Fruit fly (Drosophila melanogaster) whole organism, wandering third instar larva: ENCODE results near the gene CG18178.

ENCODE experiments used
- Abd-B ChIP-seq: fragments of >200 bp; optimal IDR thresholded peaks from 2 replicates; lab custom pipeline; 2017; ENCODE audit warnings: missing biosample characterization, missing genetic modification characterization
- CG32264 ChIP-seq: fragments of 200-800 bp; sonication (Bioruptor generic); optimal IDR thresholded peaks from 2 replicates; lab custom pipeline; 2016; ENCODE audit warnings: missing biosample characterization, missing genetic modification characterization
- CG9705 ChIP-seq: fragments of 200-800 bp; sonication (Bioruptor generic); optimal IDR thresholded peaks from 2 replicates; lab custom pipeline; 2018; ENCODE audit warnings: missing biosample characterization, mild to moderate bottlenecking, missing genetic modification characterization
- CrebA ChIP-seq: fragments of 200-800 bp; sonication (Bioruptor generic); optimal IDR thresholded peaks from 2 replicates; lab custom pipeline; 2016; ENCODE audit warnings: missing biosample characterization, mild to moderate bottlenecking, missing genetic modification characterization, borderline replicate concordance
- Dfd ChIP-seq: fragments of >200 bp; optimal IDR thresholded peaks from 2 replicates; lab custom pipeline; 2017; ENCODE audit warnings: missing biosample characterization, missing genetic modification characterization
- Dif ChIP-seq: fragments of 200-275, 200-300 bp; sonication (Bioruptor generic); optimal IDR thresholded peaks from 2 replicates; lab custom pipeline; 2018; ENCODE audit warnings: missing biosample characterization, missing genetic modification characterization; ENCODE audit not compliant: partially characterized antibody
- GATAd ChIP-seq: sonication (Bioruptor generic); optimal IDR thresholded peaks from 2 replicates; lab custom pipeline; 2016; ENCODE audit warnings: missing biosample characterization, missing genetic modification characterization
- HLH106 ChIP-seq: fragments of 200-800 bp; optimal IDR thresholded peaks from 3 replicates; lab custom pipeline; 2019; ENCODE audit warnings: missing biosample characterization, mild to moderate bottlenecking, missing genetic modification characterization, moderate library complexity
- Hnf4 ChIP-seq: fragments of 200-800 bp; sonication (Bioruptor generic); optimal IDR thresholded peaks from 2 replicates; lab custom pipeline; 2016; ENCODE audit warnings: missing biosample characterization, mild to moderate bottlenecking, missing genetic modification characterization
- Hr78 ChIP-seq: fragments of >200 bp; optimal IDR thresholded peaks from 2 replicates; lab custom pipeline; 2017; ENCODE audit warnings: missing biosample characterization, missing genetic modification characterization
- Jra ChIP-seq: sonication (Bioruptor generic); optimal IDR thresholded peaks from 2 replicates; lab custom pipeline; 2016; ENCODE audit warnings: missing biosample characterization, missing genetic modification characterization
- Mio ChIP-seq: sonication (Bioruptor generic); optimal IDR thresholded peaks from 2 replicates; lab custom pipeline; 2016; ENCODE audit warnings: missing biosample characterization, missing genetic modification characterization
- Myc ChIP-seq: fragments of >200 bp; optimal IDR thresholded peaks from 2 replicates; lab custom pipeline; 2017
- N ChIP-seq: fragments of >200 bp; optimal IDR thresholded peaks from 2 replicates; lab custom pipeline; 2018; ENCODE audit warnings: missing biosample characterization, missing external identifiers, missing genetic modification characterization
- OdsH ChIP-seq: fragments of 200-800 bp; sonication (Bioruptor generic); optimal IDR thresholded peaks from 2 replicates; lab custom pipeline; 2016; ENCODE audit warnings: missing biosample characterization, mild to moderate bottlenecking, missing genetic modification characterization
- Rel ChIP-seq, 2 experiments: fragments of 200-800 bp; sonication (Bioruptor generic) in 1 of 2; optimal IDR thresholded peaks; 2 replicates in 1 of 2; 3 replicates in 1 of 2; lab custom pipeline; 2016 to 2019; ENCODE audit warnings: mild to moderate bottlenecking in 2 of 2, missing biosample characterization in 2 of 2, missing genetic modification characterization in 2 of 2, moderate library complexity in 1 of 2
- Sp1 ChIP-seq: fragments of 200-800 bp; sonication (Bioruptor generic); optimal IDR thresholded peaks from 3 replicates; lab custom pipeline; 2019; ENCODE audit warnings: missing biosample characterization, mild to moderate bottlenecking, missing genetic modification characterization, moderate library complexity
- Vsx2 ChIP-seq: fragments of 200-300, 225-300 bp; sonication (Bioruptor generic); optimal IDR thresholded peaks from 2 replicates; lab custom pipeline; 2018; ENCODE audit warnings: missing biosample characterization, missing genetic modification characterization; ENCODE audit not compliant: partially characterized antibody
- br ChIP-seq: fragments of 200-800 bp; sonication (Bioruptor generic); optimal IDR thresholded peaks from 2 replicates; lab custom pipeline; 2016; ENCODE audit warnings: missing biosample characterization, missing genetic modification characterization
- brk ChIP-seq: fragments of 200-800 bp; sonication (Bioruptor generic); optimal IDR thresholded peaks from 2 replicates; lab custom pipeline; 2016; ENCODE audit warnings: missing biosample characterization, mild to moderate bottlenecking, missing genetic modification characterization
- dl ChIP-seq, 2 experiments: fragments of 175-275, 200-275 bp in 1 of 2; fragments of 200-275 bp in 1 of 2; sonication (Bioruptor generic); optimal IDR thresholded peaks; lab custom pipeline; 2018; ENCODE audit warnings: mild to moderate bottlenecking in 2 of 2, missing biosample characterization in 2 of 2, missing genetic modification characterization in 2 of 2, moderate library complexity in 2 of 2; ENCODE audit not compliant: partially characterized antibody in 2 of 2, insufficient read depth in 1 of 2
- dmrt93B ChIP-seq: fragments of 200-800 bp; sonication (Bioruptor generic); optimal IDR thresholded peaks from 2 replicates; lab custom pipeline; 2018; ENCODE audit warnings: missing biosample characterization, mild to moderate bottlenecking, missing genetic modification characterization
- ey ChIP-seq: fragments of 200-800 bp; sonication (Bioruptor generic); optimal IDR thresholded peaks from 2 replicates; lab custom pipeline; 2016; ENCODE audit warnings: missing biosample characterization, missing genetic modification characterization
- foxo ChIP-seq, 2 experiments: fragments of 200-800 bp; sonication (Bioruptor generic); optimal IDR thresholded peaks; 2 replicates in 1 of 2; 3 replicates in 1 of 2; lab custom pipeline; 2016 to 2017; ENCODE audit warnings: missing biosample characterization in 2 of 2, missing genetic modification characterization in 2 of 2
- fru ChIP-seq: fragments of 200-800 bp; sonication (Bioruptor generic); optimal IDR thresholded peaks from 3 replicates; lab custom pipeline; 2016; ENCODE audit warnings: missing biosample characterization, mild to moderate bottlenecking, missing genetic modification characterization
- h ChIP-seq: fragments of 200-800 bp; sonication (Bioruptor generic); optimal IDR thresholded peaks from 3 replicates; lab custom pipeline; 2016; ENCODE audit warnings: missing biosample characterization, mild to moderate bottlenecking, missing genetic modification characterization
- lola ChIP-seq: fragments of >200 bp; optimal IDR thresholded peaks from 2 replicates; lab custom pipeline; 2017; ENCODE audit warnings: missing biosample characterization, missing genetic modification characterization
- psq ChIP-seq: fragments of 200-800 bp; sonication (Bioruptor generic); optimal IDR thresholded peaks from 3 replicates; lab custom pipeline; 2017; ENCODE audit warnings: missing biosample characterization, mild to moderate bottlenecking, missing genetic modification characterization, moderate library complexity
- rgr ChIP-seq: fragments of 200-800 bp; sonication (Bioruptor generic); optimal IDR thresholded peaks from 3 replicates; lab custom pipeline; 2016; ENCODE audit warnings: missing biosample characterization, mild to moderate bottlenecking, missing genetic modification characterization
- sage ChIP-seq: fragments of 200-800 bp; sonication (Bioruptor generic); optimal IDR thresholded peaks from 2 replicates; lab custom pipeline; 2016; ENCODE audit warnings: missing biosample characterization, mild to moderate bottlenecking, missing genetic modification characterization
- sv ChIP-seq: fragments of 200-800 bp; sonication (Bioruptor generic); optimal IDR thresholded peaks from 3 replicates; lab custom pipeline; 2016; ENCODE audit warnings: missing biosample characterization, missing genetic modification characterization
- tai ChIP-seq: sonication (Bioruptor generic); optimal IDR thresholded peaks from 2 replicates; lab custom pipeline; 2016; ENCODE audit warnings: missing biosample characterization, missing genetic modification characterization
- woc ChIP-seq: sonication (Bioruptor generic); optimal IDR thresholded peaks from 2 replicates; lab custom pipeline; 2016; ENCODE audit warnings: missing biosample characterization, mild to moderate bottlenecking, missing genetic modification characterization

CG18178 gene

dm6 chr3L:9742342-9742741, 23.4 kb upstream of the CG18178 start:
- TF ChIP-seq foxo (GFP tag; optimal IDR thresholded peaks at IDR 0.05; lab: Kevin White, UChicago): peak in 1 of 2 experiments; percentile 66
- TF ChIP-seq OdsH (GFP tag; lab: Kevin White, UChicago): peak; percentile 79
- TF ChIP-seq rgr: peak; percentile 31
- no peak for TF ChIP-seq GATAd (GFP tag; lab: Kevin White, UChicago)
- no peak for TF ChIP-seq N (GFP tag; lab: Kevin White, UChicago)
- no peak for TF ChIP-seq CrebA (GFP tag; lab: Kevin White, UChicago)
- TF ChIP-seq Jra: no peak
- peak; percentile 36 for TF ChIP-seq CG9705 (GFP tag; lab: Kevin White, UChicago)
- no peak for TF ChIP-seq Vsx2 (GFP tag; lab: Kevin White, UChicago)
- TF ChIP-seq br (GFP tag; lab: Kevin White, UChicago): peak; percentile 70
- peak; percentile 38 for TF ChIP-seq sage
- no peak for TF ChIP-seq Rel (GFP tag; optimal IDR thresholded peaks at IDR 0.05; lab: Kevin White, UChicago)
- peak; percentile 6 for TF ChIP-seq Rel (tag; optimal IDR thresholded peaks at IDR 0.05; lab: Kevin White, UChicago)
- TF ChIP-seq Hr78: no peak
- TF ChIP-seq Sp1: peak; percentile 60
- TF ChIP-seq fru (GFP tag; lab: Kevin White, UChicago): peak; percentile 77
- no peak for TF ChIP-seq Mio (GFP tag; lab: Kevin White, UChicago)
- TF ChIP-seq woc (GFP tag; lab: Kevin White, UChicago): peak; percentile 85
- peak; percentile 73 for TF ChIP-seq h (GFP tag; lab: Kevin White, UChicago)
- TF ChIP-seq tai (GFP tag; lab: Kevin White, UChicago): no peak
- peak; percentile 77 for TF ChIP-seq dmrt93B (GFP tag; lab: Kevin White, UChicago)
- peak; percentile 57 for TF ChIP-seq psq
- peak; percentile 26 for TF ChIP-seq brk
- peak; percentile 28 for TF ChIP-seq Hnf4
- TF ChIP-seq ey (GFP tag; lab: Kevin White, UChicago): peak; percentile 68
- TF ChIP-seq HLH106: peak; percentile 87

dm6 chr3L:9739629-9740028, 20.7 kb upstream of the CG18178 start:
- TF ChIP-seq fru (GFP tag; lab: Kevin White, UChicago): peak; percentile 19
- TF ChIP-seq foxo (GFP tag; optimal IDR thresholded peaks at IDR 0.05; lab: Kevin White, UChicago): peak in 1 of 2 experiments; percentile 33
- no peak for TF ChIP-seq Abd-B (GFP tag; lab: Kevin White, UChicago)
- peak; percentile 21 for TF ChIP-seq h (GFP tag; lab: Kevin White, UChicago)
- TF ChIP-seq HLH106: peak; percentile 16
- no peak for TF ChIP-seq Jra
- TF ChIP-seq, all 38 proteins: peak for 4

DNA sequence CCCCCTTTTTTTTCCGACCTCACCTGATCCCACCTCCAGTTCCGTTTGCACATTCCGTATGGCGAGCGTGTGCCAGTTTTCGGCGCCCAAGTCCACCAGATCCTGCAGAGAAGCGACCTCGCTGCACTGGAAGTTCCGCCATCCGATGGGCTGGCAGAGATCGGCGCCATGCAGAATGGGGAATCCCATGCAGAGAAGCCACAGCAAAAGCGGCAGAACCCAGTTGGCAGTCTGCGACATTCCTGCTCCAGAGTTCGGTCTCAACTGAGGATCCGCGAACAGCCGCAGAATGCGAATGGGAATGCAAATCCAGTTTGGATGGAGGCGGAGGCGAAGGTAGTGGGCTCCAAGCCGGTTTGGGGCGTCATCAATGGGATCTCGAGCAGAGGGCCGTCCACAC, 14.6 kb upstream of the CG18178 start, which contains the start of gene CG6749:
Gene CG6749 (minus strand): TSS at position 245 of the 400 bp plus-strand sequence.
- TF ChIP-seq dmrt93B (GFP tag; lab: Kevin White, UChicago) (no peak), Rel (GFP tag; optimal IDR thresholded peaks at IDR 0.05; lab: Kevin White, UChicago) (no peak), Rel (tag; optimal IDR thresholded peaks at IDR 0.05; lab: Kevin White, UChicago) (peak; percentile 93), CG32264 (no peak), Mio (GFP tag; lab: Kevin White, UChicago) (no peak), Dif (GFP tag; lab: Kevin White, UChicago) (peak; percentile 49)

DNA sequence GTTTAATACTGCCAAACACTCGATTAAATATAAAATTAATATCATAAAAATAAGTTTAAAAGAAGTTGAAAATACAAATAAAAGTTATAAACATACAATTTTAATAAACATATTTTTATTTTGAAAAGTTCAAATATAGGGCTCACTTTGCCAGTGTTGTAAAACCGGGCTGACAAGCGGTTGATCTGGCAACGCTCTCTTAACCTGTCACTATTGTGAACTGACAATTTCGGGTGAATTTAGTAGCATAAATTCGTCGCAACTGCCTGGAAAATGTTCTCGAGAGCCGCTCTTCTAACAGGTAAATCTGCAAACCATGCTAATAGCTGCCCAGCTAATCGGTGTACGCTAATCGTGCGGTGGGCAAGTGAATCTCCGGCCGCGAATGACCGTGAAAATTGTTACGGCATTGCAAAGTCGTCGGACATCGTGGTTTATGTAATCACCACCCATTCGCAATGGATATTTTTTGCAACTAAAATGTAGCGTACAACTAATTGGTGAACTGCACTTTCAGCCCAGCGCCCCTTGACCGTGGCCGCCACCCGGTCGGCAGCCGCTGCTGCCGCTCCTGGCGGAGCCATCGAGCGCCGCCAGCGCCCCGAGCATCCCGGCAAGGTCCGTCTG, 11.0 kb upstream of the CG18178 start, which contains the start of gene ATPsynB:
Gene ATPsynB (plus strand): TSS at position 205 of the 627 bp plus-strand sequence.
- TF ChIP-seq Rel (GFP tag; optimal IDR thresholded peaks at IDR 0.05; lab: Kevin White, UChicago) (no peak), Rel (tag; optimal IDR thresholded peaks at IDR 0.05; lab: Kevin White, UChicago) (peak; percentile 46), sv (GFP tag; lab: Kevin White, UChicago) (no peak), CrebA (GFP tag; lab: Kevin White, UChicago) (no peak), Mio (GFP tag; lab: Kevin White, UChicago) (no peak), Dif (GFP tag; lab: Kevin White, UChicago) (peak; percentile 42), sage (no peak)
- TF ChIP-seq, all 38 proteins: peak for 2

dm6 chr3L:9726707-9727106, 7.8 kb upstream of the CG18178 start, which contains the start of gene Naa60:
TSS of gene Naa60 (plus strand) at chr3L:9726895.
- TF ChIP-seq Dfd (GFP tag; lab: Kevin White, UChicago): no peak
- no peak for TF ChIP-seq lola (GFP tag; lab: Kevin White, UChicago)
- no peak for TF ChIP-seq Hnf4
- no peak for TF ChIP-seq Abd-B (GFP tag; lab: Kevin White, UChicago)
- no peak for TF ChIP-seq GATAd (GFP tag; lab: Kevin White, UChicago)
- no peak for TF ChIP-seq ey (GFP tag; lab: Kevin White, UChicago)
- no peak for TF ChIP-seq h (GFP tag; lab: Kevin White, UChicago)
- TF ChIP-seq Myc: no peak
- no peak for TF ChIP-seq brk
- TF ChIP-seq br (GFP tag; lab: Kevin White, UChicago): no peak
- peak; percentile 4 for TF ChIP-seq HLH106
- no peak for TF ChIP-seq Rel (GFP tag; optimal IDR thresholded peaks at IDR 0.05; lab: Kevin White, UChicago)
- TF ChIP-seq Rel (tag; optimal IDR thresholded peaks at IDR 0.05; lab: Kevin White, UChicago): peak; percentile 62
- TF ChIP-seq OdsH (GFP tag; lab: Kevin White, UChicago): no peak
- TF ChIP-seq dl (GFP tag; optimal IDR thresholded peaks at IDR 0.05; lab: Kevin White, UChicago; ENCODE audit: insufficient read depth in 1 of 2, partially characterized antibody in 2 of 2): no peak
- TF ChIP-seq foxo (GFP tag; optimal IDR thresholded peaks at IDR 0.05; lab: Kevin White, UChicago): no peak
- no peak for TF ChIP-seq N (GFP tag; lab: Kevin White, UChicago)
